Worm (Caenorhabditis elegans): ENCODE data around the gene F18A11.3.
"Not testable (repeated sequence)": the region's sequence is repeated elsewhere in the genome, so short reads cannot be mapped to it uniquely, and the experiment has no call there.

DNA sequence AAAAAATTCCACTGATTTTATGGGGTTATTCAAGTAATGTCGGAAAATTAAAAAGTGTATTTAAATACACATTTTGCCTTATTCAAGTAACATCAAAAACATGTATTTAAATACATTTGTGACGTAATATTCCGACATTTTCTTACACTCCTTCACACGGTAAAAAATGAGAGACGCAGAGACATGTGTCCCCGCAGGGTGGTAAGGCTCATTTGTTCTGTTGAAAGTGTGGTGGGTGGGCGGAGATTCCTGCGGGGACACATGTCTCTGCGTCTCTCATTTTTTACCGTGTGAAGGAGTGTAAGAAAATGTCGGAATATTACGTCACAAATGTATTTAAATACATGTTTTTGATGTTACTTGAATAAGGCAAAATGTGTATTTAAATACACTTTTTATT, 20.3 kb downstream of the F18A11.3 start:
- TF ChIP-seq med-1 (GFP tag; optimal IDR thresholded peaks at IDR 0.05; ENCODE audit: insufficient read depth); ztf-29 (GFP tag; IDR thresholded peaks at IDR 0.05): not testable (repeated sequence)
- TF ChIP-seq ztf-23 (GFP tag; IDR thresholded peaks at IDR 0.05) (peak; percentile 69; the same call in 1 of the 2 replicates), klf-2 (GFP tag; conservative IDR thresholded peaks at IDR 0.05) (peak; percentile 71; the same call in 1 of the 2 replicates), flt-1 (GFP tag; IDR thresholded peaks at IDR 0.05) (peak; percentile 90)

Data from whole organism, midembryonic.